Worm (Caenorhabditis elegans) whole organism, L4 larva: ENCODE measurements around the gene nep-17.
A peak's percentile ranks its signal among the peaks of the same experiment; 100 is the strongest.

ENCODE experiments used
- F37D6.2 ChIP-seq: sonication (generic microtip); optimal IDR thresholded peaks from 2 replicates; lab custom pipeline; 2016; ENCODE audit warnings: mild to moderate bottlenecking, missing genetic modification characterization, missing compliant biosample characterization
- R02D3.7 ChIP-seq: fragments of 150-350 bp; sonication (generic microtip); optimal IDR thresholded peaks from 3 replicates; lab custom pipeline; 2014; ENCODE audit warnings: missing biosample characterization, missing genetic modification characterization
- T20F7.1 ChIP-seq: fragments of 200-800 bp; sonication (Bioruptor generic); optimal IDR thresholded peaks from 2 replicates; lab custom pipeline; 2018; ENCODE audit warnings: mild to moderate bottlenecking, missing genetic modification characterization, missing compliant biosample characterization
- T26A8.4 ChIP-seq: fragments of 200-800 bp; sonication (Bioruptor generic); IDR thresholded peaks from 2 replicates; pipeline ENCODE4 v1.3.6; 2022; ENCODE audit warnings: missing genetic modification characterization, missing compliant biosample characterization
- Y48G9A.11 ChIP-seq: fragments of 200-800 bp; sonication (Bioruptor generic); IDR thresholded peaks from 2 replicates; pipeline ENCODE4 v1.3.6; 2022; ENCODE audit warnings: missing genetic modification reagents, missing genetic modification characterization, missing compliant biosample characterization
- ZK337.2 ChIP-seq: fragments of 200-800 bp; sonication (Bioruptor generic); IDR thresholded peaks from 2 replicates; pipeline ENCODE4 v1.3.6; 2022; ENCODE audit warnings: missing genetic modification reagents, missing genetic modification characterization, missing compliant biosample characterization
- aha-1 ChIP-seq: fragments of 150-350 bp; peaks from one replicate; lab custom pipeline; 2014; ENCODE audit warnings: missing biosample characterization, missing genetic modification characterization
- arid-1 ChIP-seq: fragments of 200-800 bp; sonication (Bioruptor generic); conservative IDR thresholded peaks from 2 replicates; pipeline ENCODE4 v1.3.6; 2022; ENCODE audit warnings: missing genetic modification reagents, missing genetic modification characterization, missing compliant biosample characterization
- attf-4 ChIP-seq: sonication (generic microtip); optimal IDR thresholded peaks from 3 replicates; lab custom pipeline; 2017; ENCODE audit warnings: missing biosample characterization, missing genetic modification characterization
- ceh-20 ChIP-seq: fragments of 200-800 bp; sonication (Bioruptor generic); IDR thresholded peaks from 2 replicates; pipeline ENCODE4 v1.3.6; 2022; ENCODE audit warnings: missing genetic modification reagents, missing genetic modification characterization, missing compliant biosample characterization
- ceh-32 ChIP-seq: sonication (generic microtip); optimal IDR thresholded peaks from 2 replicates; lab custom pipeline; 2016; ENCODE audit warnings: mild to moderate bottlenecking, missing genetic modification characterization, missing compliant biosample characterization; ENCODE audit not compliant: poor library complexity
- ceh-44 ChIP-seq: fragments of 200-800 bp; sonication (Bioruptor generic); IDR thresholded peaks from 2 replicates; pipeline ENCODE4 v1.3.6; 2022; ENCODE audit warnings: missing genetic modification reagents, missing genetic modification characterization, missing compliant biosample characterization
- cey-2 ChIP-seq: sonication (generic microtip); optimal IDR thresholded peaks from 3 replicates; lab custom pipeline; 2017; ENCODE audit warnings: missing genetic modification characterization, mild to moderate bottlenecking, missing compliant biosample characterization, antibody characterized with exemption, borderline replicate concordance; ENCODE audit not compliant: insufficient read depth
- ctbp-1 ChIP-seq: fragments of 200-800 bp; sonication (Bioruptor generic); IDR thresholded peaks from 2 replicates; pipeline ENCODE4 v1.3.6; 2022; ENCODE audit warnings: missing genetic modification reagents, missing genetic modification characterization, missing compliant biosample characterization
- daf-12 ChIP-seq: fragments of 150-350 bp; optimal IDR thresholded peaks from 2 replicates; lab custom pipeline; 2014; ENCODE audit warnings: missing biosample characterization, missing genetic modification reagents, missing genetic modification characterization
- daf-16 ChIP-seq, 3 experiments: sonication (generic microtip); optimal IDR thresholded peaks; 2 replicates each; lab custom pipeline; 2016 to 2017; ENCODE audit warnings: missing genetic modification characterization in 3 of 3, missing genetic modification reagents in 3 of 3, mild to moderate bottlenecking in 2 of 3, missing compliant biosample characterization in 2 of 3, missing biosample characterization in 1 of 3, moderate library complexity in 1 of 3
- daf-19 ChIP-seq: fragments of 200-800 bp; sonication (Bioruptor generic); conservative IDR thresholded peaks from 2 replicates; pipeline ENCODE4 v1.3.6; 2022; ENCODE audit warnings: missing genetic modification characterization, missing compliant biosample characterization
- dmd-6 ChIP-seq: fragments of 200-800 bp; sonication (Bioruptor generic); IDR thresholded peaks from 2 replicates; pipeline ENCODE4 v1.3.6; 2022; ENCODE audit warnings: missing genetic modification reagents, missing genetic modification characterization, missing compliant biosample characterization
- egl-43 ChIP-seq: fragments of 200-800 bp; sonication (Bioruptor generic); IDR thresholded peaks from 2 replicates; pipeline ENCODE4 v1.3.6; 2022; ENCODE audit warnings: missing genetic modification reagents, missing genetic modification characterization, missing compliant biosample characterization
- fos-1 ChIP-seq: fragments of 150-350 bp; optimal IDR thresholded peaks from 2 replicates; lab custom pipeline; 2014; ENCODE audit warnings: missing biosample characterization, missing genetic modification characterization
- gei-8 ChIP-seq: fragments of 200-800 bp; sonication (Bioruptor generic); optimal IDR thresholded peaks from 2 replicates; lab custom pipeline; 2018; ENCODE audit warnings: mild to moderate bottlenecking, missing genetic modification characterization, missing compliant biosample characterization
- hif-1 ChIP-seq, 2 experiments: sonication (generic microtip); optimal IDR thresholded peaks; 2 replicates each; lab custom pipeline; 2016 to 2017; ENCODE audit warnings: missing compliant biosample characterization in 2 of 2, missing genetic modification characterization in 2 of 2, missing genetic modification reagents in 2 of 2, missing genotype in 2 of 2, mild to moderate bottlenecking in 1 of 2
- hlh-11 ChIP-seq: fragments of 200-800 bp; sonication (Bioruptor generic); optimal IDR thresholded peaks from 2 replicates; lab custom pipeline; 2018; ENCODE audit warnings: mild to moderate bottlenecking, missing genetic modification characterization, missing compliant biosample characterization
- lin-1 ChIP-seq: fragments of 200-800 bp; sonication (Bioruptor generic); IDR thresholded peaks from 2 replicates; pipeline ENCODE4 v1.3.6; 2022; ENCODE audit warnings: missing genetic modification reagents, missing genetic modification characterization, missing compliant biosample characterization
- lin-15B ChIP-seq: fragments of 150-350 bp; sonication (generic microtip); optimal IDR thresholded peaks from 3 replicates; lab custom pipeline; 2014; ENCODE audit warnings: missing biosample characterization, missing genetic modification characterization
- lin-38 ChIP-seq: fragments of 200-800 bp; sonication (Bioruptor generic); IDR thresholded peaks from 2 replicates; pipeline ENCODE4 v1.3.6; 2022; ENCODE audit warnings: missing genetic modification reagents, missing genetic modification characterization, missing compliant biosample characterization
- madf-9 ChIP-seq: fragments of 200-800 bp; sonication (Bioruptor generic); conservative IDR thresholded peaks from 2 replicates; pipeline ENCODE4 v1.3.6; 2022; ENCODE audit warnings: missing genetic modification reagents, missing genetic modification characterization, missing compliant biosample characterization
- mdl-1 ChIP-seq, 2 experiments: fragments of 150-350 bp in 1 of 2; sonication (generic microtip) in 1 of 2; optimal IDR thresholded peaks; 2 replicates each; lab custom pipeline; 2014 to 2017; ENCODE audit warnings: missing biosample characterization in 2 of 2, missing genetic modification characterization in 2 of 2
- mxl-2 ChIP-seq: fragments of 200-800 bp; sonication (Bioruptor generic); conservative IDR thresholded peaks from 2 replicates; pipeline ENCODE4 v1.3.6; 2022; ENCODE audit warnings: missing genetic modification reagents, missing genetic modification characterization, missing compliant biosample characterization
- mxl-3 ChIP-seq: fragments of 200-800 bp; sonication (Bioruptor generic); optimal IDR thresholded peaks from 2 replicates; lab custom pipeline; 2018; ENCODE audit warnings: mild to moderate bottlenecking, missing genetic modification characterization, missing compliant biosample characterization
- nhr-10 ChIP-seq: fragments of 150-350 bp; optimal IDR thresholded peaks from 2 replicates; lab custom pipeline; 2014; ENCODE audit warnings: missing biosample characterization, missing genetic modification characterization
- nhr-102 ChIP-seq: sonication (generic microtip); optimal IDR thresholded peaks from 2 replicates; lab custom pipeline; 2016; ENCODE audit warnings: mild to moderate bottlenecking, missing genetic modification characterization, moderate library complexity, missing compliant biosample characterization
- nhr-11 ChIP-seq: fragments of 150-350 bp; optimal IDR thresholded peaks from 2 replicates; lab custom pipeline; 2014; ENCODE audit warnings: missing biosample characterization, missing genetic modification characterization
- nhr-111 ChIP-seq: fragments of 200-800 bp; sonication (Bioruptor generic); optimal IDR thresholded peaks from 2 replicates; lab custom pipeline; 2018; ENCODE audit warnings: mild to moderate bottlenecking, missing genetic modification characterization, missing compliant biosample characterization
- nhr-48 ChIP-seq: sonication (generic microtip); optimal IDR thresholded peaks from 2 replicates; lab custom pipeline; 2016; ENCODE audit warnings: mild to moderate bottlenecking, missing genetic modification characterization, missing compliant biosample characterization
- pqm-1 ChIP-seq: sonication (generic microtip); optimal IDR thresholded peaks from 2 replicates; lab custom pipeline; 2017; ENCODE audit warnings: missing biosample characterization, missing genetic modification characterization
- saeg-2 ChIP-seq: fragments of 200-800 bp; sonication (Bioruptor generic); IDR thresholded peaks from 2 replicates; pipeline ENCODE4 v1.3.6; 2022; ENCODE audit warnings: missing genetic modification reagents, missing genetic modification characterization, missing compliant biosample characterization
- set-16 ChIP-seq: fragments of 200-800 bp; sonication (Bioruptor generic); IDR thresholded peaks from 2 replicates; pipeline ENCODE4 v1.3.6; 2022; ENCODE audit warnings: missing genetic modification reagents, missing genetic modification characterization, missing compliant biosample characterization
- snpc-4 ChIP-seq: fragments of 150-350 bp; optimal IDR thresholded peaks from 2 replicates; lab custom pipeline; 2014; ENCODE audit warnings: missing biosample characterization, missing genetic modification characterization
- spr-3 ChIP-seq: fragments of 200-800 bp; sonication (Bioruptor generic); optimal IDR thresholded peaks from 2 replicates; lab custom pipeline; 2018; ENCODE audit warnings: mild to moderate bottlenecking, missing genetic modification characterization, missing compliant biosample characterization
- unc-130 ChIP-seq: sonication (generic microtip); optimal IDR thresholded peaks from 2 replicates; lab custom pipeline; 2016; ENCODE audit warnings: missing genetic modification reagents, missing genetic modification characterization, missing compliant biosample characterization
- unc-62 ChIP-seq, 3 experiments: fragments of 150-350 bp in 1 of 3; sonication (generic microtip); optimal IDR thresholded peaks in 2 of 3; peaks in 1 of 3; 1 replicate in 1 of 3; 2 replicates in 2 of 3; lab custom pipeline; 2014 to 2017; ENCODE audit warnings: missing biosample characterization in 3 of 3, missing genetic modification characterization in 3 of 3, missing genetic modification reagents in 3 of 3, missing genotype in 1 of 3
- vab-7 ChIP-seq: fragments of 200-800 bp; sonication (Bioruptor generic); IDR thresholded peaks from 2 replicates; pipeline ENCODE4 v1.3.6; 2022; ENCODE audit warnings: missing genetic modification reagents, missing genetic modification characterization, missing compliant biosample characterization
- zag-1 ChIP-seq: fragments of 150-350 bp; optimal IDR thresholded peaks from 2 replicates; lab custom pipeline; 2014; ENCODE audit warnings: missing biosample characterization, missing genetic modification characterization
- zfp-3 ChIP-seq: fragments of 200-800 bp; sonication (Bioruptor generic); conservative IDR thresholded peaks from 2 replicates; pipeline ENCODE4 v1.3.6; 2022; ENCODE audit warnings: missing genetic modification reagents, missing genetic modification characterization, missing compliant biosample characterization
- ztf-7 ChIP-seq: fragments of 150-350 bp; optimal IDR thresholded peaks from 2 replicates; lab custom pipeline; 2014; ENCODE audit warnings: missing biosample characterization, missing genetic modification characterization

The nep-17 gene

DNA sequence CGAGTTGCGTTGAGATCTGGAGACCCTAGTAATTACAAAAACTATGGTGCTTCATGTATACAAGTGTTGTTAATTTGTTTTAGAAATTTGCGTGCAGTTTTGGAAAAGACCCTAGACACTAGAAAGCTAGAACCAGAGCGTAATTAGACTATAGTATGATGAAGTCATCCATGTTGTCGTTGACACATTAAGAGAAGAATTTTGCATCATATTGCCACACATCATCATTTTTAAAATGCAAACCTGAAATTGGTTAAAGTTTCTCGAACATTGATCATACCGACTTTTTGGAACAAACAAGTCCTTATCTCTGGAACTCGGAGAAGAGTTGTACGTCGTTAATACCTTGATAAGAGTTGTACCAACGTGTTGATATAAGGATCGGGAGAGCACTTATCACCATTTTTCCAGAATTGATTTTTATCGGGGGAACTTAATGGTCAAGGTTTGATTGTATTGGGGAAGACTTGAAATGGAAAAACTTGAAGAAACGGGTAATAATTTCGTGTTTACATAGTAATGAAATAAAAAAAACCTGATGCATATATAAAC is 39.7 kb upstream of the nep-17 start (continued):
- TF ChIP-seq daf-16 (GFP tag; optimal IDR thresholded peaks at IDR 0.05; lab: Kevin White, UChicago) (no peak), daf-16 (tag; optimal IDR thresholded peaks at IDR 0.05; lab: Kevin White, UChicago) (peak; percentile 98), hlh-11 (tag; lab: Kevin White, UChicago) (peak; percentile 86), saeg-2 (GFP tag; lab: Robert Waterston, UW) (no peak)

DNA sequence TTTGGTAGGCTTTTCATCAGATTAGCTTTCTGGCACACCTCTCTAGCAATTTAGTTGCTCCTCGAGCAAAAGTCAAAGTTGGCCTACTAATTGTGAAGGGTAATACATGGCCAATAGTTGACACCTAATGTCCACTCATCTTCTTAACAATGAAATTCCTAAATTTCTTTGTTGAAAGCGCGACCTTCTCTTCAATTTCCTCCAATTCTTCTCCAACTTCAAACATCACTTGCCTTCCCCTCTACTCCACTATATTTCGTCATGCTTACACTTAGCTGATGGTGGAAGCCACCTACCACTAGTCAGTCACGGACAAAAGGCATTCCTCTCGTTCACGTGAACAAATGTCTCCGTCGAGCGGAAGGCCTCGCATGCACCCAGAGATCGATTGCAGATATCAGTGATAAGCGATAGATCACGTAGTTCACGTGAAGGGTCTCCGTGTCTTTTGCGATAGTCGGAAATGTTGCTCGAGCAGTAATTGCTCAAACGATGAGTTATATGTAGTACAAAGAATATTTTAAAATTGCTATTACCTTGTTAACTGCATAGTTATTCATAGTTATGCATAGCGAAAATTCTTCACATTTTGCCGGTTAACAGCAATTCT is 38.5 kb upstream of the nep-17 start, which contains the start of gene E01G4.3:
Gene E01G4.3, minus strand, starts transcription at position 560 of the 610 bp plus-strand sequence.
- peak; percentile 98 for TF ChIP-seq dmd-6 (GFP tag; lab: Robert Waterston, UW)
- peak; percentile 50; the same call in 1 of the 2 replicates for TF ChIP-seq ceh-20 (GFP tag; lab: Robert Waterston, UW)
- no peak for TF ChIP-seq fos-1 (tag; lab: Kevin White, UChicago)
- TF ChIP-seq attf-4 (tag; lab: Kevin White, UChicago), result no peak
- no peak for TF ChIP-seq lin-15B
- TF ChIP-seq T26A8.4 (GFP tag; lab: Robert Waterston, UW), result peak; percentile 51; the same call in 1 of the 2 replicates
- TF ChIP-seq zfp-3, result no peak
- TF ChIP-seq mxl-3 (GFP tag; lab: Kevin White, UChicago), result peak; percentile 70
- TF ChIP-seq lin-38 (GFP tag; lab: Robert Waterston, UW), result peak; percentile 39; the same call in 1 of the 2 replicates
- TF ChIP-seq nhr-11 (tag; lab: Kevin White, UChicago), result peak; percentile 94
- no peak for TF ChIP-seq arid-1 (GFP tag; lab: Robert Waterston, UW)
- peak; percentile 77 for TF ChIP-seq nhr-102
- TF ChIP-seq daf-19, result no peak
- TF ChIP-seq cey-2, result no peak
- peak; percentile 97 for TF ChIP-seq nhr-48 (tag; lab: Kevin White, UChicago)
- peak in 1 of 2 experiments; percentile 68 for TF ChIP-seq daf-16 (GFP tag; optimal IDR thresholded peaks at IDR 0.05; lab: Kevin White, UChicago)
- TF ChIP-seq daf-16 (tag; optimal IDR thresholded peaks at IDR 0.05; lab: Kevin White, UChicago), result peak; percentile 96
- no peak for TF ChIP-seq set-16 (GFP tag; lab: Robert Waterston, UW)
- TF ChIP-seq egl-43 (GFP tag; lab: Robert Waterston, UW), result no peak
- no peak for TF ChIP-seq ZK337.2
- TF ChIP-seq ceh-32 (tag; lab: Kevin White, UChicago), result no peak
- peak; percentile 86 for TF ChIP-seq nhr-10 (tag; lab: Kevin White, UChicago)
- peak; percentile 97 for TF ChIP-seq aha-1 (tag; lab: Kevin White, UChicago)
- peak; percentile 53 for TF ChIP-seq T20F7.1 (GFP tag; lab: Kevin White, UChicago)
- TF ChIP-seq daf-12 (tag; lab: Kevin White, UChicago), result no peak
- peak; percentile 26; the same call in 1 of the 2 replicates for TF ChIP-seq ctbp-1 (GFP tag; lab: Robert Waterston, UW)
- no peak for TF ChIP-seq unc-130 (GFP tag; lab: Kevin White, UChicago)
- TF ChIP-seq hif-1 (tag; optimal IDR thresholded peaks at IDR 0.05; lab: Kevin White, UChicago), result peak in 1 of 2 experiments; percentile 91
- no peak for TF ChIP-seq spr-3 (GFP tag; lab: Kevin White, UChicago)
- TF ChIP-seq snpc-4 (tag; lab: Kevin White, UChicago), result no peak
- TF ChIP-seq zag-1 (tag; lab: Kevin White, UChicago), result no peak
- no peak for TF ChIP-seq F37D6.2 (tag; lab: Kevin White, UChicago)
- peak; percentile 100 for TF ChIP-seq mxl-2 (GFP tag; lab: Robert Waterston, UW)
- TF ChIP-seq unc-62 (GFP tag; optimal IDR thresholded peaks at IDR 0.05 in 1 of 2; lab: Kevin White, UChicago), result peak in 1 of 2 experiments; percentile 97
- no peak for TF ChIP-seq unc-62 (tag; optimal IDR thresholded peaks at IDR 0.05; lab: Kevin White, UChicago)
- TF ChIP-seq madf-9 (GFP tag; lab: Robert Waterston, UW), result no peak
- no peak for TF ChIP-seq nhr-111 (GFP tag; lab: Kevin White, UChicago)
- peak; percentile 72 to 86 for TF ChIP-seq mdl-1 (tag; optimal IDR thresholded peaks at IDR 0.05; lab: Kevin White, UChicago)
- TF ChIP-seq vab-7 (GFP tag; lab: Robert Waterston, UW), result no peak
- no peak for TF ChIP-seq ceh-44 (GFP tag; lab: Robert Waterston, UW)
- peak; percentile 73; the same call in 1 of the 2 replicates for TF ChIP-seq lin-1 (GFP tag; lab: Robert Waterston, UW)
- no peak for TF ChIP-seq R02D3.7 (tag; lab: Kevin White, UChicago)
- no peak for TF ChIP-seq Y48G9A.11
- TF ChIP-seq ztf-7, result peak; percentile 76
- TF ChIP-seq pqm-1 (tag; lab: Kevin White, UChicago), result peak; percentile 38
- peak; percentile 52 for TF ChIP-seq gei-8 (GFP tag; lab: Kevin White, UChicago)
